Fruit fly (Drosophila melanogaster) whole organism, embryonic: ENCODE measurements around the gene ATPsynC.

Source experiments
- BEAF-32 ChIP-seq: fragments of 200-800 bp; sonication (Bioruptor generic); optimal IDR thresholded peaks from 3 replicates; lab custom pipeline; 2017; ENCODE audit warnings: missing biosample characterization, missing genetic modification characterization, mild to moderate bottlenecking, moderate library complexity, missing genetic modification reagents
- CG10565 ChIP-seq: fragments of 200-800 bp; sonication (Bioruptor generic); optimal IDR thresholded peaks from 3 replicates; lab custom pipeline; 2016; ENCODE audit warnings: missing biosample characterization, mild to moderate bottlenecking, missing genetic modification characterization
- CG11560 ChIP-seq: fragments of 200-800 bp; sonication (Bioruptor generic); IDR thresholded peaks from 3 replicates; pipeline ENCODE4 v1.3.6; 2022; ENCODE audit warnings: missing biosample characterization, missing genetic modification characterization
- CG15011 ChIP-seq: fragments of 200-800 bp; sonication (Bioruptor generic); optimal IDR thresholded peaks from 3 replicates; lab custom pipeline; 2018; ENCODE audit warnings: missing biosample characterization, mild to moderate bottlenecking, missing genetic modification characterization
- CG1792 ChIP-seq: fragments of 200-800 bp; sonication (Bioruptor generic); optimal IDR thresholded peaks from 2 replicates; lab custom pipeline; 2016; ENCODE audit warnings: missing biosample characterization, missing genetic modification characterization
- CG18599 ChIP-seq: fragments of 200-800 bp; sonication (Bioruptor generic); optimal IDR thresholded peaks from 3 replicates; lab custom pipeline; 2017; ENCODE audit warnings: missing biosample characterization, missing genetic modification characterization, mild to moderate bottlenecking, moderate library complexity, missing genetic modification reagents
- CG3065 ChIP-seq: fragments of 200-800 bp; sonication (Bioruptor generic); optimal IDR thresholded peaks from 2 replicates; lab custom pipeline; 2016; ENCODE audit warnings: missing biosample characterization, missing genetic modification characterization
- CG31388 ChIP-seq: fragments of 200-800 bp; sonication (Bioruptor generic); optimal IDR thresholded peaks from 2 replicates; lab custom pipeline; 2016; ENCODE audit warnings: missing biosample characterization, missing genetic modification characterization
- CG32767 ChIP-seq: fragments of 200-800 bp; sonication (Bioruptor generic); IDR thresholded peaks from 2 replicates; pipeline ENCODE4 v1.3.6; 2022; ENCODE audit warnings: missing biosample characterization, missing genetic modification characterization
- CG3847 ChIP-seq: fragments of 200-800 bp; sonication (Bioruptor generic); IDR thresholded peaks from 2 replicates; pipeline ENCODE4 v1.3.6; 2022; ENCODE audit warnings: missing biosample characterization, missing genetic modification characterization
- CG3995 ChIP-seq: fragments of 200-800 bp; sonication (Bioruptor generic); optimal IDR thresholded peaks from 3 replicates; lab custom pipeline; 2016; ENCODE audit warnings: missing biosample characterization, missing genetic modification characterization
- CG4328 ChIP-seq: fragments of 200-800 bp; sonication (Bioruptor generic); optimal IDR thresholded peaks from 3 replicates; lab custom pipeline; 2017; ENCODE audit warnings: missing biosample characterization, missing genetic modification reagents, missing genetic modification characterization
- CG4730 ChIP-seq: fragments of 200-800 bp; sonication (Bioruptor generic); IDR thresholded peaks from 2 replicates; pipeline ENCODE4 v1.3.6; 2022; ENCODE audit warnings: missing biosample characterization, missing genetic modification characterization
- CG6765 ChIP-seq: fragments of 200-800 bp; sonication (Bioruptor generic); optimal IDR thresholded peaks from 3 replicates; lab custom pipeline; 2017; ENCODE audit warnings: missing biosample characterization, mild to moderate bottlenecking, missing genetic modification characterization
- CG6813 ChIP-seq: fragments of 200-800 bp; sonication (Bioruptor generic); optimal IDR thresholded peaks from 2 replicates; lab custom pipeline; 2017; ENCODE audit warnings: missing biosample characterization, missing genetic modification characterization, mild to moderate bottlenecking, moderate library complexity, missing genetic modification reagents
- CG9727 ChIP-seq: fragments of 200-800 bp; sonication (Bioruptor generic); optimal IDR thresholded peaks from 3 replicates; lab custom pipeline; 2017; ENCODE audit warnings: missing biosample characterization, mild to moderate bottlenecking, missing genetic modification characterization
- CHES-1-like ChIP-seq: fragments of 200-800 bp; sonication (Bioruptor generic); optimal IDR thresholded peaks from 2 replicates; lab custom pipeline; 2016; ENCODE audit warnings: missing biosample characterization, missing genetic modification characterization
- D19A ChIP-seq: fragments of 200-800 bp; optimal IDR thresholded peaks from 3 replicates; lab custom pipeline; 2019; ENCODE audit warnings: missing biosample characterization, mild to moderate bottlenecking, missing genetic modification characterization, moderate library complexity
- Dip3 ChIP-seq: fragments of 200-800 bp; sonication (Bioruptor generic); optimal IDR thresholded peaks from 3 replicates; lab custom pipeline; 2016; ENCODE audit warnings: missing biosample characterization, missing genetic modification characterization
- Dp ChIP-seq: fragments of 200-800 bp; sonication (Bioruptor generic); optimal IDR thresholded peaks from 2 replicates; lab custom pipeline; 2018; ENCODE audit warnings: missing biosample characterization, mild to moderate bottlenecking, missing genetic modification characterization, moderate library complexity
- Eip74EF ChIP-seq, 2 experiments: fragments of 200-800 bp in 1 of 2; fragments of >200 bp in 1 of 2; sonication (Bioruptor generic) in 1 of 2; optimal IDR thresholded peaks; 2 replicates each; lab custom pipeline; 2017 to 2019; ENCODE audit warnings: missing biosample characterization in 2 of 2, missing genetic modification characterization in 2 of 2, mild to moderate bottlenecking in 1 of 2, moderate library complexity in 1 of 2
- Lhr ChIP-seq: fragments of 200-800 bp; sonication (Bioruptor generic); optimal IDR thresholded peaks from 3 replicates; lab custom pipeline; 2017; ENCODE audit warnings: mild to moderate bottlenecking, missing biosample characterization, missing genetic modification reagents, missing genetic modification characterization
- Mes4 ChIP-seq: fragments of 200-800 bp; sonication (Bioruptor generic); optimal IDR thresholded peaks from 2 replicates; lab custom pipeline; 2016; ENCODE audit warnings: missing biosample characterization, missing genetic modification characterization
- Mrtf ChIP-seq: fragments of 200-800 bp; sonication (Bioruptor generic); IDR thresholded peaks from 3 replicates; pipeline ENCODE4 v1.3.6; 2022; ENCODE audit warnings: missing biosample characterization, missing genetic modification characterization
- NC2α ChIP-seq: fragments of 200-800 bp; sonication (Bioruptor generic); optimal IDR thresholded peaks from 2 replicates; lab custom pipeline; 2016; ENCODE audit warnings: missing biosample characterization, missing genetic modification characterization
- Opbp ChIP-seq: fragments of 200-800 bp; sonication (Bioruptor generic); IDR thresholded peaks from 3 replicates; pipeline ENCODE4 v1.3.6; 2022; ENCODE audit warnings: missing biosample characterization, missing genetic modification characterization; ENCODE audit not compliant: partially characterized antibody
- Pdp1 ChIP-seq, 2 experiments: fragments of 200-800 bp; sonication (Bioruptor generic); optimal IDR thresholded peaks; 3 replicates each; lab custom pipeline; 2016; ENCODE audit warnings: missing biosample characterization in 2 of 2, missing genetic modification characterization in 2 of 2, mild to moderate bottlenecking in 1 of 2, moderate library complexity in 1 of 2
- Rfx ChIP-seq: fragments of 200-800 bp; sonication (Bioruptor generic); IDR thresholded peaks from 2 replicates; pipeline ENCODE4 v1.3.6; 2022; ENCODE audit warnings: missing biosample characterization, missing genetic modification characterization
- Usf ChIP-seq: fragments of 200-800 bp; sonication (Bioruptor generic); optimal IDR thresholded peaks from 2 replicates; lab custom pipeline; 2017; ENCODE audit warnings: missing genotype, missing biosample characterization, missing genetic modification characterization
- Vsx1 ChIP-seq: fragments of 200-800 bp; sonication (Bioruptor generic); optimal IDR thresholded peaks from 2 replicates; lab custom pipeline; 2017; ENCODE audit warnings: missing biosample characterization, mild to moderate bottlenecking, missing genetic modification characterization, missing genetic modification reagents
- btn ChIP-seq: fragments of 200-800 bp; sonication (Bioruptor generic); optimal IDR thresholded peaks from 2 replicates; lab custom pipeline; 2016; ENCODE audit warnings: missing biosample characterization, missing genetic modification characterization
- fd102C ChIP-seq: fragments of 200-800 bp; sonication (Bioruptor generic); optimal IDR thresholded peaks from 2 replicates; lab custom pipeline; 2018; ENCODE audit warnings: missing biosample characterization, mild to moderate bottlenecking, missing genetic modification characterization, moderate library complexity
- fu2 ChIP-seq: fragments of 200-800 bp; sonication (Bioruptor generic); optimal IDR thresholded peaks from 2 replicates; lab custom pipeline; 2016; ENCODE audit warnings: missing biosample characterization, missing genetic modification characterization
- gem ChIP-seq: fragments of 200-800 bp; sonication (Bioruptor generic); optimal IDR thresholded peaks from 2 replicates; lab custom pipeline; 2019; ENCODE audit warnings: missing biosample characterization, mild to moderate bottlenecking, missing genetic modification characterization, moderate library complexity
- grau ChIP-seq: fragments of 200-800 bp; optimal IDR thresholded peaks from 3 replicates; lab custom pipeline; 2019; ENCODE audit warnings: missing biosample characterization, mild to moderate bottlenecking, missing genetic modification characterization, moderate library complexity
- h ChIP-seq: fragments of >200 bp; optimal IDR thresholded peaks from 2 replicates; lab custom pipeline; 2017
- hb ChIP-seq: fragments of 200-800 bp; sonication (Bioruptor generic); IDR thresholded peaks from 3 replicates; pipeline ENCODE4 v1.3.6; 2022; ENCODE audit warnings: missing biosample characterization, missing genetic modification characterization; ENCODE audit not compliant: partially characterized antibody
- hkb ChIP-seq, 2 experiments: fragments of 200-800 bp in 1 of 2; fragments of >200 bp in 1 of 2; sonication (Bioruptor generic) in 1 of 2; IDR thresholded peaks in 1 of 2; optimal IDR thresholded peaks in 1 of 2; 2 replicates each; pipeline versions ENCODE4 v1.3.6 to Lab custom; 2017 to 2022; ENCODE audit warnings: missing biosample characterization in 1 of 2, missing genetic modification characterization in 1 of 2
- jumu ChIP-seq: fragments of 200-800 bp; sonication (Bioruptor generic); optimal IDR thresholded peaks from 3 replicates; lab custom pipeline; 2016; ENCODE audit warnings: missing biosample characterization, missing genetic modification characterization
- mam ChIP-seq: fragments of 200-800 bp; sonication (Bioruptor generic); optimal IDR thresholded peaks from 3 replicates; lab custom pipeline; 2016; ENCODE audit warnings: missing biosample characterization, missing genetic modification characterization
- odd ChIP-seq: fragments of 200-800 bp; sonication (Bioruptor generic); optimal IDR thresholded peaks from 2 replicates; lab custom pipeline; 2017; ENCODE audit warnings: missing biosample characterization, mild to moderate bottlenecking, missing genetic modification characterization
- peb ChIP-seq: fragments of 200-800 bp; sonication (Bioruptor generic); IDR thresholded peaks from 2 replicates; pipeline ENCODE4 v1.3.6; 2022; ENCODE audit warnings: missing biosample characterization, missing genetic modification characterization
- phol ChIP-seq: fragments of 200-800 bp; sonication (Bioruptor generic); optimal IDR thresholded peaks from 3 replicates; lab custom pipeline; 2018; ENCODE audit warnings: missing biosample characterization, mild to moderate bottlenecking, missing genetic modification characterization, moderate library complexity
- sisA ChIP-seq: fragments of 200-800 bp; sonication (Bioruptor generic); IDR thresholded peaks from 2 replicates; pipeline ENCODE4 v1.3.6; 2022; ENCODE audit warnings: missing biosample characterization, missing genetic modification characterization
- sna ChIP-seq: fragments of 200-800 bp; sonication (Bioruptor generic); IDR thresholded peaks from 2 replicates; pipeline ENCODE4 v1.3.6; 2022; ENCODE audit warnings: missing biosample characterization, missing genetic modification characterization; ENCODE audit not compliant: partially characterized antibody
- sob ChIP-seq: fragments of 200-800 bp; sonication (Bioruptor generic); IDR thresholded peaks from 2 replicates; pipeline ENCODE4 v1.3.6; 2022; ENCODE audit warnings: missing biosample characterization, missing genetic modification characterization
- sqz ChIP-seq: fragments of 200-800 bp; sonication (Bioruptor generic); optimal IDR thresholded peaks from 3 replicates; lab custom pipeline; 2018; ENCODE audit warnings: missing biosample characterization, mild to moderate bottlenecking, missing genetic modification characterization
- sr ChIP-seq: fragments of 200-800 bp; sonication (Bioruptor generic); IDR thresholded peaks from 3 replicates; pipeline ENCODE4 v1.3.6; 2022; ENCODE audit warnings: missing biosample characterization, missing genetic modification characterization
- sug ChIP-seq: fragments of 200-800 bp; optimal IDR thresholded peaks from 2 replicates; lab custom pipeline; 2019; ENCODE audit warnings: missing biosample characterization, mild to moderate bottlenecking, missing genetic modification characterization, moderate library complexity
- z ChIP-seq: fragments of 200-800 bp; sonication (Bioruptor generic); IDR thresholded peaks from 3 replicates; pipeline ENCODE4 v1.3.6; 2022; ENCODE audit warnings: missing biosample characterization, missing genetic modification characterization

Gene ATPsynC

dm6 chr3R:31225043-31225681 lies 5.7 kb upstream of the ATPsynC start (continued):
- TF ChIP-seq CG15011 = no peak
- no peak for TF ChIP-seq Eip74EF (GFP tag; optimal IDR thresholded peaks at IDR 0.05; lab: Kevin White, UChicago)
- TF ChIP-seq hkb (optimal IDR thresholded peaks at IDR 0.05; lab: Kevin White, UChicago) = no peak
- no peak for TF ChIP-seq hkb (GFP tag; IDR thresholded peaks at IDR 0.05; lab: Robert Waterston, UW)
- no peak for TF ChIP-seq CG4730 (GFP tag; lab: Robert Waterston, UW)
- TF ChIP-seq z (GFP tag; lab: Robert Waterston, UW) = no peak
- TF ChIP-seq sug (tag; lab: Kevin White, UChicago) = peak; percentile 62
- no peak for TF ChIP-seq CG6813 (GFP tag; lab: Kevin White, UChicago)
- TF ChIP-seq sob (GFP tag; lab: Robert Waterston, UW) = no peak
- TF ChIP-seq Pdp1 (GFP tag; optimal IDR thresholded peaks at IDR 0.05; lab: Kevin White, UChicago) = peak in 1 of 2 experiments; percentile 93
- no peak for TF ChIP-seq CG4328
- no peak for TF ChIP-seq Opbp
- TF ChIP-seq NC2α (GFP tag; lab: Kevin White, UChicago) = no peak
- TF ChIP-seq Rfx = no peak
- no peak for TF ChIP-seq CG10565
- no peak for TF ChIP-seq CG11560 (tag; lab: Robert Waterston, UW)
- 0 out of 3 replicates have a peak, but pooled peaks have one; percentile 14 for TF ChIP-seq sr
- TF ChIP-seq fu2 (GFP tag; lab: Kevin White, UChicago) = no peak
- no peak for TF ChIP-seq grau
- TF ChIP-seq odd = no peak
- TF ChIP-seq peb (GFP tag; lab: Robert Waterston, UW) = no peak
- TF ChIP-seq h (lab: Kevin White, UChicago) = no peak
- TF ChIP-seq Dip3 (GFP tag; lab: Kevin White, UChicago) = no peak
- no peak for TF ChIP-seq phol
- TF ChIP-seq CG3065 (GFP tag; lab: Kevin White, UChicago) = no peak
- TF ChIP-seq CG32767 = no peak
- TF ChIP-seq CG3995 (GFP tag; lab: Kevin White, UChicago) = no peak
- TF ChIP-seq CG31388 (GFP tag; lab: Kevin White, UChicago) = no peak
- TF ChIP-seq sna = no peak
- TF ChIP-seq Lhr (GFP tag; lab: Kevin White, UChicago) = no peak
- no peak for TF ChIP-seq gem (tag; lab: Kevin White, UChicago)
- TF ChIP-seq CHES-1-like = no peak
- no peak for TF ChIP-seq Vsx1 (GFP tag; lab: Kevin White, UChicago)
- TF ChIP-seq hb (GFP tag; lab: Robert Waterston, UW) = no peak
- TF ChIP-seq CG1792 (GFP tag; lab: Kevin White, UChicago) = no peak
- TF ChIP-seq D19A (tag; lab: Kevin White, UChicago) = no peak
- no peak for TF ChIP-seq Mes4 (GFP tag; lab: Kevin White, UChicago)
- no peak for TF ChIP-seq CG3847 (GFP tag; lab: Robert Waterston, UW)
- no peak for TF ChIP-seq CG6765
- no peak for TF ChIP-seq btn (GFP tag; lab: Kevin White, UChicago)
- no peak for TF ChIP-seq Dp
- TF ChIP-seq Mrtf (GFP tag; lab: Robert Waterston, UW) = no peak
- TF ChIP-seq sisA (GFP tag; lab: Robert Waterston, UW) = no peak
- no peak for TF ChIP-seq BEAF-32
- TF ChIP-seq fd102C (GFP tag; lab: Kevin White, UChicago) = no peak
- no peak for TF ChIP-seq CG18599 (GFP tag; lab: Kevin White, UChicago)
- TF ChIP-seq mam (GFP tag; lab: Kevin White, UChicago) = no peak
- TF ChIP-seq sqz (GFP tag; lab: Kevin White, UChicago) = no peak
- TF ChIP-seq jumu (GFP tag; lab: Kevin White, UChicago) = no peak
- no peak for TF ChIP-seq CG9727 (GFP tag; lab: Kevin White, UChicago)
- TF ChIP-seq Usf (GFP tag; lab: Kevin White, UChicago) = no peak
